Worm (Caenorhabditis elegans) whole organism, L1 larva: ENCODE measurements around the gene T22C8.3.
A peak's percentile ranks its signal among the peaks of the same experiment; 100 is the strongest.

Experiments used
- ceh-82 ChIP-seq, 3 experiments: fragments of 150-350 bp in 1 of 3; sonication (generic microtip) in 2 of 3; optimal IDR thresholded peaks; 2 replicates each; lab custom pipeline; 2014 to 2017; ENCODE audit warnings: missing biosample characterization in 3 of 3, missing genetic modification characterization in 3 of 3
- efl-1 ChIP-seq, 4 experiments: fragments of 150-350 bp; optimal IDR thresholded peaks in 3 of 4; peaks in 1 of 4; 1 replicate in 1 of 4; 2 replicates in 3 of 4; lab custom pipeline; 2014; ENCODE audit warnings: missing biosample characterization in 2 of 4, missing genetic modification characterization in 2 of 4, missing genetic modification reagents in 2 of 4
- lsy-2 ChIP-seq, 2 experiments: fragments of 150-350 bp; optimal IDR thresholded peaks; 2 replicates each; lab custom pipeline; 2014; ENCODE audit warnings: missing biosample characterization in 2 of 2, missing genetic modification characterization in 2 of 2
- nhr-237 ChIP-seq: fragments of 150-350 bp; optimal IDR thresholded peaks from 2 replicates; lab custom pipeline; 2014; ENCODE audit warnings: missing biosample characterization, missing genetic modification characterization
- skn-1 ChIP-seq: fragments of 150-350 bp; optimal IDR thresholded peaks from 2 replicates; lab custom pipeline; 2014; ENCODE audit warnings: missing biosample characterization, missing genetic modification characterization
- sup-37 ChIP-seq: fragments of 200-800 bp; sonication (Bioruptor generic); optimal IDR thresholded peaks from 2 replicates; lab custom pipeline; 2018; ENCODE audit warnings: mild to moderate bottlenecking, missing genetic modification characterization, missing compliant biosample characterization
- unc-62 ChIP-seq: fragments of 150-350 bp; optimal IDR thresholded peaks from 2 replicates; lab custom pipeline; 2014; ENCODE audit warnings: missing biosample characterization, missing genetic modification reagents, missing genetic modification characterization

Gene T22C8.3

DNA sequence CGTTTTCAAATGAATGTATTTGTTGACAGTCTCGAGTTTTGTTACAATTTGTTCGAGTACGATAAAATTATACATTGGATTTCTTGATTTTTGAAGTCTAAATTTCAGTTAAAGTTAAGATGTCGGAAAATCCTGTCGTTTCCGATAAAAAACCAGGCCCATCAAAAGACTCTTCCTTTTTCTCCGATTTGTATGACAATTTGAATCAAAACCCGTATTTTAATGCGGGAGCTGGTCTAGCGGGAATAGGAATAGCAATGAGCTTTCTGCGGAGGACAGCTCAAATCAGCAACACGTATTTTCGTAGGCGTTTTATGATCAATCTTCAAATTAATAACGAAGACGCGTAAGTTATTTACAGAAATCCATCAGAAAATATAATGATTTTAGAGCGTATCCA is 50.8 kb downstream of the T22C8.3 start, which contains the start of gene bcs-1:
bcs-1 (plus strand) TSS at position 109 of the 400 bp plus-strand sequence.
- no peak for TF ChIP-seq nhr-237
- TF ChIP-seq ceh-82 (tag; optimal IDR thresholded peaks at IDR 0.05; lab: Kevin White, UChicago), result no peak
- no peak for TF ChIP-seq skn-1 (tag; lab: Kevin White, UChicago)
- no peak for TF ChIP-seq sup-37
- no peak for TF ChIP-seq unc-62 (GFP tag; lab: Kevin White, UChicago)
- TF ChIP-seq lsy-2 (tag; optimal IDR thresholded peaks at IDR 0.05; lab: Kevin White, UChicago), result peak in 1 of 2 experiments; percentile 53
- no peak for TF ChIP-seq efl-1 (optimal IDR thresholded peaks at IDR 0.05; lab: Kevin White, UChicago)
- peak in 1 of 2 experiments; percentile 77 for TF ChIP-seq efl-1 (GFP tag; optimal IDR thresholded peaks at IDR 0.05 in 1 of 2; lab: Kevin White, UChicago)
